Worm (Caenorhabditis elegans) whole organism, L1 larva: ENCODE measurements around the gene C48B4.7.
A peak's percentile ranks its signal among the peaks of the same experiment; 100 is the strongest.

ENCODE experiments used
- C16A3.4 ChIP-seq: fragments of 150-350 bp; optimal IDR thresholded peaks from 2 replicates; lab custom pipeline; 2014; ENCODE audit warnings: missing biosample characterization, missing genetic modification characterization
- F16B12.6 ChIP-seq: fragments of 150-350 bp; optimal IDR thresholded peaks from 2 replicates; lab custom pipeline; 2014; ENCODE audit warnings: missing biosample characterization, missing genetic modification characterization
- blmp-1 ChIP-seq: fragments of 150-350 bp; optimal IDR thresholded peaks from 2 replicates; lab custom pipeline; 2014; ENCODE audit warnings: missing biosample characterization, missing genetic modification characterization
- ceh-90 ChIP-seq: sonication (generic microtip); optimal IDR thresholded peaks from 2 replicates; lab custom pipeline; 2016; ENCODE audit warnings: missing genetic modification characterization, missing compliant biosample characterization
- ces-1 ChIP-seq: fragments of 150-350 bp; optimal IDR thresholded peaks from 2 replicates; lab custom pipeline; 2014; ENCODE audit warnings: missing biosample characterization, missing genetic modification reagents, missing genetic modification characterization
- dpl-1 ChIP-seq, 3 experiments: fragments of 150-350 bp in 2 of 3; sonication (generic microtip) in 1 of 3; optimal IDR thresholded peaks; 2 replicates each; lab custom pipeline; 2014 to 2017; ENCODE audit warnings: missing biosample characterization in 3 of 3, missing genetic modification characterization in 3 of 3, missing genetic modification reagents in 3 of 3
- efl-1 ChIP-seq, 4 experiments: fragments of 150-350 bp; optimal IDR thresholded peaks in 3 of 4; peaks in 1 of 4; 1 replicate in 1 of 4; 2 replicates in 3 of 4; lab custom pipeline; 2014; ENCODE audit warnings: missing biosample characterization in 2 of 4, missing genetic modification characterization in 2 of 4, missing genetic modification reagents in 2 of 4
- egl-27 ChIP-seq, 2 experiments: fragments of 150-350 bp in 1 of 2; sonication (generic microtip); optimal IDR thresholded peaks; 3 replicates each; lab custom pipeline; 2017 to 2018; ENCODE audit warnings: missing biosample characterization in 2 of 2, missing genetic modification characterization in 2 of 2, missing genetic modification reagents in 2 of 2
- elt-2 ChIP-seq: sonication (generic microtip); optimal IDR thresholded peaks from 2 replicates; lab custom pipeline; 2016; ENCODE audit warnings: missing genetic modification characterization, mild to moderate bottlenecking, inconsistent platforms, missing compliant biosample characterization, missing genetic modification reagents
- elt-3 ChIP-seq, 6 experiments: fragments of 150-350 bp in 1 of 6; sonication (generic microtip); optimal IDR thresholded peaks; 2 replicates each; lab custom pipeline; 2017 to 2018; ENCODE audit warnings: missing biosample characterization in 6 of 6, missing genetic modification characterization in 6 of 6, inconsistent platforms in 1 of 6
- fkh-8 ChIP-seq: sonication (generic microtip); optimal IDR thresholded peaks from 2 replicates; lab custom pipeline; 2016; ENCODE audit warnings: mild to moderate bottlenecking, missing genetic modification characterization, missing compliant biosample characterization
- grh-1 ChIP-seq: fragments of 200-800 bp; sonication (Bioruptor generic); IDR thresholded peaks from 2 replicates; pipeline ENCODE4 v1.3.6; 2022; ENCODE audit warnings: missing genetic modification reagents, missing genetic modification characterization, missing compliant biosample characterization
- jun-1 ChIP-seq: fragments of 150-350 bp; optimal IDR thresholded peaks from 2 replicates; lab custom pipeline; 2014; ENCODE audit warnings: missing biosample characterization, missing genetic modification reagents, missing genetic modification characterization
- lin-13 ChIP-seq: fragments of 150-350 bp; optimal IDR thresholded peaks from 2 replicates; lab custom pipeline; 2014; ENCODE audit warnings: missing biosample characterization, missing genetic modification reagents, missing genetic modification characterization
- lin-15B ChIP-seq: fragments of 150-350 bp; sonication (generic microtip); optimal IDR thresholded peaks from 3 replicates; lab custom pipeline; 2014; ENCODE audit warnings: missing biosample characterization, missing genetic modification characterization
- lin-35 ChIP-seq, 2 experiments: fragments of 150-350 bp; optimal IDR thresholded peaks; 2 replicates each; lab custom pipeline; 2014; ENCODE audit warnings: missing biosample characterization in 2 of 2, missing genetic modification characterization in 2 of 2, missing genetic modification reagents in 2 of 2
- lir-3 ChIP-seq: sonication (generic microtip); optimal IDR thresholded peaks from 2 replicates; lab custom pipeline; 2016; ENCODE audit warnings: mild to moderate bottlenecking, missing genetic modification characterization, moderate library complexity, missing compliant biosample characterization; ENCODE audit not compliant: poor library complexity
- lsy-2 ChIP-seq, 2 experiments: fragments of 150-350 bp; optimal IDR thresholded peaks; 2 replicates each; lab custom pipeline; 2014; ENCODE audit warnings: missing biosample characterization in 2 of 2, missing genetic modification characterization in 2 of 2
- mdl-1 ChIP-seq, 2 experiments: fragments of 150-350 bp; optimal IDR thresholded peaks; 2 replicates each; lab custom pipeline; 2014 to 2017; ENCODE audit warnings: missing biosample characterization in 2 of 2, missing genetic modification characterization in 2 of 2, inconsistent platforms in 1 of 2
- mep-1 ChIP-seq: fragments of 150-350 bp; optimal IDR thresholded peaks from 2 replicates; lab custom pipeline; 2014; ENCODE audit warnings: missing biosample characterization, missing genetic modification characterization
- nhr-11 ChIP-seq: fragments of 150-350 bp; optimal IDR thresholded peaks from 2 replicates; lab custom pipeline; 2014; ENCODE audit warnings: missing biosample characterization, missing genetic modification characterization
- nhr-12 ChIP-seq: sonication (generic microtip); optimal IDR thresholded peaks from 2 replicates; lab custom pipeline; 2017; ENCODE audit warnings: missing biosample characterization, missing genetic modification characterization
- nhr-28 ChIP-seq: fragments of 150-350 bp; optimal IDR thresholded peaks from 2 replicates; lab custom pipeline; 2014; ENCODE audit warnings: missing biosample characterization, missing genetic modification characterization
- nhr-85 ChIP-seq: sonication (generic microtip); peaks from one replicate; lab custom pipeline; 2016; ENCODE audit warnings: missing genetic modification characterization, inconsistent platforms, missing compliant biosample characterization
- pag-3 ChIP-seq: sonication (generic microtip); optimal IDR thresholded peaks from 2 replicates; lab custom pipeline; 2017; ENCODE audit warnings: missing genetic modification characterization, mild to moderate bottlenecking, missing compliant biosample characterization, antibody characterized with exemption, borderline replicate concordance; ENCODE audit not compliant: insufficient read depth
- pqm-1 ChIP-seq: sonication (generic microtip); optimal IDR thresholded peaks from 3 replicates; lab custom pipeline; 2017; ENCODE audit warnings: missing biosample characterization, missing genetic modification characterization
- rnt-1 ChIP-seq: sonication (generic microtip); optimal IDR thresholded peaks from 2 replicates; lab custom pipeline; 2016; ENCODE audit warnings: mild to moderate bottlenecking, missing genetic modification characterization, moderate library complexity, missing compliant biosample characterization
- skn-1 ChIP-seq: fragments of 150-350 bp; optimal IDR thresholded peaks from 2 replicates; lab custom pipeline; 2014; ENCODE audit warnings: missing biosample characterization, missing genetic modification characterization
- snpc-4 ChIP-seq: fragments of 150-350 bp; optimal IDR thresholded peaks from 2 replicates; lab custom pipeline; 2014; ENCODE audit warnings: missing biosample characterization, missing genetic modification characterization
- snu-23 ChIP-seq: sonication (generic microtip); optimal IDR thresholded peaks from 2 replicates; lab custom pipeline; 2016; ENCODE audit warnings: missing genetic modification characterization, missing compliant biosample characterization
- sox-4 ChIP-seq: sonication (generic microtip); optimal IDR thresholded peaks from 2 replicates; lab custom pipeline; 2016; ENCODE audit warnings: missing genetic modification characterization, missing compliant biosample characterization
- sup-37 ChIP-seq: fragments of 200-800 bp; sonication (Bioruptor generic); optimal IDR thresholded peaks from 2 replicates; lab custom pipeline; 2018; ENCODE audit warnings: mild to moderate bottlenecking, missing genetic modification characterization, missing compliant biosample characterization
- tbx-2 ChIP-seq: sonication (generic microtip); optimal IDR thresholded peaks from 2 replicates; lab custom pipeline; 2016; ENCODE audit warnings: missing genetic modification characterization, missing compliant biosample characterization
- unc-130 ChIP-seq: fragments of 150-350 bp; optimal IDR thresholded peaks from 2 replicates; lab custom pipeline; 2017; ENCODE audit warnings: missing biosample characterization, missing genetic modification characterization, inconsistent platforms
- zag-1 ChIP-seq: fragments of 150-350 bp; optimal IDR thresholded peaks from 2 replicates; lab custom pipeline; 2014; ENCODE audit warnings: missing biosample characterization, missing genetic modification characterization
- zip-4 ChIP-seq: fragments of 200-800 bp; sonication (Bioruptor generic); optimal IDR thresholded peaks from 2 replicates; lab custom pipeline; 2018; ENCODE audit warnings: mild to moderate bottlenecking, missing genetic modification characterization, moderate library complexity, missing compliant biosample characterization
- ztf-11 ChIP-seq, 2 experiments: sonication (generic microtip); optimal IDR thresholded peaks; 2 replicates each; lab custom pipeline; 2016 to 2017; ENCODE audit warnings: missing genetic modification characterization in 2 of 2, missing biosample characterization in 1 of 2, missing compliant biosample characterization in 1 of 2

The C48B4.7 gene

DNA sequence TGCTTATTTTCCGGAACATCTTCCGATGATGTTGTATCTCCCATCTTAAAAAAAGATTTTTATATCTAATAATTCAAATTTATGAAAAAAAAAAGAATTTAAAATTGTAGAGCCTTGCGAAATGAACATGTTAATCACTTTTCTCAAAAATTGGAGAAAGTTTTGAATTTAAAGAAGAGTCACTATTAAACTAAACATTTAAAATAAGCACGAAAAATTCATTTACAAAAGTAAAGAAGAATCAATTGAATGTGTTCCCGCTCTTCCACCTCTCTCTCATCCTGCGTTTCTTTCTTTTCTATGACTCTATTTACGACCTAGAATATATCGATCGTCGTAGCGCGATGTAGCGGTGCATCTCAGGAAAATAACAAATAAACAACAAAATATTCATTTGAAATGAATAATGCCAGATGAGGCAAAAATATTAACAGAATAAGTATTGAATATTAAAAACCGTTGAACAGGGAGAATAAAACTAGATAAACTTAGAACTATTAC, 20.5 kb downstream of the C48B4.7 start, which contains the start of gene ZK1098.3 (continued):
- TF ChIP-seq mdl-1 (tag; optimal IDR thresholded peaks at IDR 0.05; lab: Kevin White, UChicago) (no peak), snpc-4 (tag; lab: Kevin White, UChicago) (no peak)
- TF ChIP-seq, all 84 proteins: peak for 6

DNA sequence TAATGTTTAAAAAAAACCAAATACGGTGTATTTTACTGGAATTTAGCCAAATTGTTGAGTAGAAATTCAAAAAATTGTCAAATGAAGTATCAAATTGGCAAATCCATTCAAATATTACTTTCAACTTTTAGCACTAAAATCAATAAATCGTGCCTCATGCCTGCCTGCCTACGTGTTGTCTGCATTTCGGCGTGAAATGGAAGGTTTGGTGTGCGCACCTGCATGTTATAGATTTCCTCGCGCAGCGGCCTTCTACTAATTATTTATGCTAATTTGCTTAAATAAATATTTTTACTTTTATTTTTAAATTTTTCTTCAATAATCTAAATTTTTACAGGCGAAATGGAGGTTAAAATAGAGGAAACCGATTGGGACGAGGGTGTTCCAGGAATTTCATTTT, 30.4 kb downstream of the C48B4.7 start, which contains the start of gene ZK1098.2:
ZK1098.2 (plus strand) TSS at position 336 of the 400 bp plus-strand sequence.
- peak; percentile 23 for TF ChIP-seq snu-23 (GFP tag; lab: Kevin White, UChicago)
- TF ChIP-seq lsy-2 (tag; optimal IDR thresholded peaks at IDR 0.05; lab: Kevin White, UChicago): peak; percentile 30 to 53
- TF ChIP-seq C16A3.4 (tag; lab: Kevin White, UChicago): peak; percentile 28
- TF ChIP-seq lin-15B (tag; lab: Kevin White, UChicago): no peak
- peak; percentile 68 for TF ChIP-seq mep-1
- TF ChIP-seq dpl-1 (GFP tag; optimal IDR thresholded peaks at IDR 0.05; lab: Kevin White, UChicago): peak in 1 of 3 experiments; percentile 42
- no peak for TF ChIP-seq rnt-1 (tag; lab: Kevin White, UChicago)
- peak; percentile 80 for TF ChIP-seq F16B12.6 (tag; lab: Kevin White, UChicago)
- TF ChIP-seq grh-1: no peak
- peak; percentile 46 for TF ChIP-seq blmp-1 (tag; lab: Kevin White, UChicago)
- TF ChIP-seq ces-1 (GFP tag; lab: Kevin White, UChicago): no peak
- TF ChIP-seq lir-3 (tag; lab: Kevin White, UChicago): no peak
- TF ChIP-seq efl-1 (optimal IDR thresholded peaks at IDR 0.05; lab: Kevin White, UChicago): peak; percentile 5 to 14
- TF ChIP-seq efl-1 (GFP tag; optimal IDR thresholded peaks at IDR 0.05 in 1 of 2; lab: Kevin White, UChicago): peak in 1 of 2 experiments; percentile 23
- no peak for TF ChIP-seq unc-130 (tag; lab: Kevin White, UChicago)
- TF ChIP-seq elt-3 (tag; optimal IDR thresholded peaks at IDR 0.05; lab: Kevin White, UChicago): peak in 1 of 6 experiments; percentile 7
- TF ChIP-seq nhr-12 (tag; lab: Kevin White, UChicago): no peak
- TF ChIP-seq lin-35 (GFP tag; optimal IDR thresholded peaks at IDR 0.05; lab: Kevin White, UChicago): peak; percentile 22 to 32
- TF ChIP-seq egl-27 (tag; optimal IDR thresholded peaks at IDR 0.05; lab: Kevin White, UChicago): no peak
- peak; percentile 1 for TF ChIP-seq skn-1 (tag; lab: Kevin White, UChicago)

DNA sequence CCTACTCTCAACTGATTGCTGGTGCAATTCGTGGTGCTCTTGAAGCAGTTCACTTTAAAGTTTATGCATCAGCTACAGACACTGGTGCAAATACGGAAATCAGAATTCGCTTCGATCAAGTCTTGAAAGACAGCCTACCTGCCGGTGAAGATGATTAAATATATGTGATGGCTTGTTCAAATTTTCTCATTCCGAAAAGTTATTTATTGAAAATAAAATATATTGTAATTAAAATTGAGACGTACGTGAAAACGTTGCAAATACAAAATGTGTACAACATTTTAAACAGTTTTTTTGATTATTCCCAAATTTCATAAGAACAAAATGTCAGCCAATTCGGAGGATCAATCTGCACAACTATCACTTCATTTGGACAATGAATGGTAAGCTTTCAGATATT, 32.4 kb downstream of the C48B4.7 start, which contains the start of gene ZK1098.6:
ZK1098.6 (plus strand) TSS at position 301 of the 400 bp plus-strand sequence.
- TF ChIP-seq nhr-28 (tag; lab: Kevin White, UChicago) (no peak), zip-4 (GFP tag; lab: Kevin White, UChicago) (no peak), unc-130 (tag; lab: Kevin White, UChicago) (no peak), jun-1 (tag; lab: Kevin White, UChicago) (no peak), tbx-2 (tag; lab: Kevin White, UChicago) (no peak), elt-2 (tag; lab: Kevin White, UChicago) (no peak)

DNA sequence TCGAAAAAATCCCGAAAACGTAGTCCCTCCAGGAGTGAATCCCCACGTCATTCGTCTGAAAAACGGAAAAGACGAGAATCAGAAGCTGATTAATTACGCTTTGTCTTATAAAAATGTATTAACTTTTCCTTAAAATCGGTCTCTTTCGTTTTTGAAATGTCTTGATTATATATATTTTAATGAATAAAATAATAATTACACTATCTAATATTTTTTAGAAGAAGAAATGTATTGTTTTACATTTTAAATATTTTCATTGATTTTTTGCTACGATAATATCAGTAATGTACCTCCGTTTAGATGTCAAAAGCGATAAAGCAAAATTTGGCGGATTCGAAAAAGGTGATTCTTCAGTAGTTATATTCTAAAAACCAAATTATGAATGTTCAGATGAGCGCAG, 34.0 kb downstream of the C48B4.7 start, which contains the start of gene trpp-3:
trpp-3 (plus strand) TSS at position 301 of the 400 bp plus-strand sequence.
- TF ChIP-seq nhr-85 (tag; lab: Kevin White, UChicago) (no peak), lin-13 (GFP tag; lab: Kevin White, UChicago) (no peak), lir-3 (tag; lab: Kevin White, UChicago) (no peak), sox-4 (tag; lab: Kevin White, UChicago) (no peak), pqm-1 (tag; lab: Kevin White, UChicago) (no peak), pag-3 (tag; lab: Kevin White, UChicago) (no peak), fkh-8 (no peak), zag-1 (tag; lab: Kevin White, UChicago) (no peak), ceh-90 (no peak), sup-37 (GFP tag; lab: Kevin White, UChicago) (no peak), nhr-11 (tag; lab: Kevin White, UChicago) (no peak), ztf-11 (tag; optimal IDR thresholded peaks at IDR 0.05; lab: Kevin White, UChicago) (no peak), mdl-1 (tag; optimal IDR thresholded peaks at IDR 0.05; lab: Kevin White, UChicago) (no peak)
